6 fruit fly cellular contexts compared by ENCODE assay signal in genomic region chrX:7930236-7931027, dm6.
TF ChIP-seq lines count a peak whose summit lies in the region.

No protein-coding gene starts in this region.

- no peak for TF ChIP-seq CTCF in whole organism, embryonic (GFP tag; optimal IDR thresholded peaks at IDR 0.05; lab: Kevin White, UChicago)

TF ChIP-seq in whole organism, 6 proteins besides CTCF, POLR2A, EP300 and RAD21:
- TF ChIP-seq CG8478 (optimal IDR thresholded peaks at IDR 0.05; lab: Kevin White, UChicago) (peak; percentile 0), Dll (optimal IDR thresholded peaks at IDR 0.05; lab: Kevin White, UChicago) (peak; percentile 84), pan (optimal IDR thresholded peaks at IDR 0.05; lab: Kevin White, UChicago) (no peak), psq (optimal IDR thresholded peaks at IDR 0.05; lab: Kevin White, UChicago) (no peak), usp (GFP tag; optimal IDR thresholded peaks at IDR 0.05; lab: Kevin White, UChicago) (no peak), EcR (GFP tag; optimal IDR thresholded peaks at IDR 0.05; lab: Kevin White, UChicago) (no peak)
TF ChIP-seq in whole organism: peak in this region for 2.

TF ChIP-seq in whole organism, adult, 20 proteins besides CTCF, POLR2A, EP300 and RAD21 (continues in another document):
- TF ChIP-seq CG1620 (GFP tag; optimal IDR thresholded peaks at IDR 0.05; lab: Kevin White, UChicago) (no peak), pad (GFP tag; optimal IDR thresholded peaks at IDR 0.05; lab: Kevin White, UChicago) (peak; percentile 25), toe (GFP tag; optimal IDR thresholded peaks at IDR 0.05; lab: Kevin White, UChicago) (no peak), kay (GFP tag; lab: Kevin White, UChicago; ENCODE audit: borderline replicate concordance) (no peak), Clk (GFP tag; optimal IDR thresholded peaks at IDR 0.05; lab: Kevin White, UChicago) (no peak), CG11617 (GFP tag; optimal IDR thresholded peaks at IDR 0.05; lab: Kevin White, UChicago) (no peak), ovo (GFP tag; optimal IDR thresholded peaks at IDR 0.05; lab: Kevin White, UChicago) (no peak), tj (GFP tag; optimal IDR thresholded peaks at IDR 0.05; lab: Kevin White, UChicago) (peak; percentile 8), cnc (optimal IDR thresholded peaks at IDR 0.05; lab: Kevin White, UChicago) (no peak), CG7045 (GFP tag; optimal IDR thresholded peaks at IDR 0.05; lab: Kevin White, UChicago) (no peak), CG33017 (tag; optimal IDR thresholded peaks at IDR 0.05; lab: Kevin White, UChicago) (no peak), Hr96 (GFP tag; optimal IDR thresholded peaks at IDR 0.05; lab: Kevin White, UChicago) (no peak), Crg-1 (GFP tag; optimal IDR thresholded peaks at IDR 0.05; lab: Kevin White, UChicago) (no peak), CG5204 (GFP tag; optimal IDR thresholded peaks at IDR 0.05; lab: Kevin White, UChicago) (no peak), CG7101 (tag; optimal IDR thresholded peaks at IDR 0.05; lab: Kevin White, UChicago) (peak; percentile 19), bab1 (GFP tag; optimal IDR thresholded peaks at IDR 0.05; lab: Kevin White, UChicago) (no peak), Mnt (GFP tag; optimal IDR thresholded peaks at IDR 0.05; lab: Kevin White, UChicago) (no peak), cic (GFP tag; optimal IDR thresholded peaks at IDR 0.05; lab: Kevin White, UChicago) (no peak)

TF ChIP-seq in whole organism, embryonic, 481 proteins besides CTCF, POLR2A, EP300 and RAD21 (continues in another document):
- TF ChIP-seq CG6272 (GFP tag; IDR thresholded peaks at IDR 0.05; lab: Robert Waterston, UW): no peak
- TF ChIP-seq CG1832 (GFP tag; optimal IDR thresholded peaks at IDR 0.05; lab: Kevin White, UChicago): peak; percentile 6
- TF ChIP-seq tio (GFP tag; optimal IDR thresholded peaks at IDR 0.05; lab: Kevin White, UChicago): no peak
- TF ChIP-seq pros (GFP tag; optimal IDR thresholded peaks at IDR 0.05; lab: Kevin White, UChicago): peak; percentile 72
- no peak for TF ChIP-seq kay (GFP tag; optimal IDR thresholded peaks at IDR 0.05; lab: Kevin White, UChicago)
- no peak for TF ChIP-seq ftz-f1 (GFP tag; optimal IDR thresholded peaks at IDR 0.05; lab: Kevin White, UChicago)
- peak; percentile 76 for TF ChIP-seq kni (GFP tag; optimal IDR thresholded peaks at IDR 0.05; lab: Kevin White, UChicago)
- peak; percentile 83 for TF ChIP-seq cg (GFP tag; optimal IDR thresholded peaks at IDR 0.05; lab: Kevin White, UChicago)
- peak in 1 of 2 experiments; percentile 30 for TF ChIP-seq Hr78 (GFP tag; optimal IDR thresholded peaks at IDR 0.05; lab: Kevin White, UChicago)
- peak; percentile 98 for TF ChIP-seq onecut (GFP tag; IDR thresholded peaks at IDR 0.05; lab: Robert Waterston, UW)
- TF ChIP-seq Deaf1 (tag; optimal IDR thresholded peaks at IDR 0.05; lab: Kevin White, UChicago): peak; percentile 27
- peak; percentile 25; the same call in 1 of the 2 replicates for TF ChIP-seq seq (GFP tag; IDR thresholded peaks at IDR 0.05; lab: Robert Waterston, UW)
- TF ChIP-seq crol (GFP tag; IDR thresholded peaks at IDR 0.05; lab: Robert Waterston, UW): peak; percentile 94
- peak; percentile 11 for TF ChIP-seq CG13287 (GFP tag; IDR thresholded peaks at IDR 0.05; lab: Robert Waterston, UW; ENCODE audit: partially characterized antibody)
- TF ChIP-seq chinmo (GFP tag; IDR thresholded peaks at IDR 0.05; lab: Robert Waterston, UW; ENCODE audit: partially characterized antibody): 0 out of 4 replicates have a peak, but pooled peaks have one; percentile 46
- no peak for TF ChIP-seq CG34376 (GFP tag; optimal IDR thresholded peaks at IDR 0.05; lab: Kevin White, UChicago)
- no peak for TF ChIP-seq Dek (tag; optimal IDR thresholded peaks at IDR 0.05; lab: Kevin White, UChicago)

TF ChIP-seq in whole organism, prepupa, 60 proteins besides CTCF, POLR2A, EP300 and RAD21 (continues in another document):
- peak; percentile 67 for TF ChIP-seq Eip78C (GFP tag; lab: Kevin White, UChicago)
- peak; percentile 38 for TF ChIP-seq CG6276 (GFP tag; optimal IDR thresholded peaks at IDR 0.05; lab: Kevin White, UChicago)
- no peak for TF ChIP-seq CG3032 (tag; optimal IDR thresholded peaks at IDR 0.05; lab: Kevin White, UChicago)
- peak; percentile 14 for TF ChIP-seq dsx (GFP tag; optimal IDR thresholded peaks at IDR 0.05; lab: Kevin White, UChicago; ENCODE audit: poor library complexity, severe bottlenecking)
- peak; percentile 27; the same call in 1 of the 2 replicates for TF ChIP-seq CG15336 (GFP tag; IDR thresholded peaks at IDR 0.05; lab: Robert Waterston, UW)
- TF ChIP-seq CG1621 (tag; optimal IDR thresholded peaks at IDR 0.05; lab: Kevin White, UChicago): no peak
- no peak for TF ChIP-seq fd59A (GFP tag; optimal IDR thresholded peaks at IDR 0.05; lab: Kevin White, UChicago)
- TF ChIP-seq CG10631 (GFP tag; optimal IDR thresholded peaks at IDR 0.05; lab: Kevin White, UChicago): no peak
- no peak for TF ChIP-seq spab (GFP tag; optimal IDR thresholded peaks at IDR 0.05; lab: Kevin White, UChicago)
- no peak for TF ChIP-seq CG6163 (GFP tag; IDR thresholded peaks at IDR 0.05; lab: Robert Waterston, UW)
- no peak for TF ChIP-seq CG9139 (GFP tag; optimal IDR thresholded peaks at IDR 0.05; lab: Kevin White, UChicago)
- TF ChIP-seq Hr38 (GFP tag; optimal IDR thresholded peaks at IDR 0.05; lab: Kevin White, UChicago): no peak
- TF ChIP-seq Ets96B (tag; optimal IDR thresholded peaks at IDR 0.05; lab: Kevin White, UChicago): no peak
- TF ChIP-seq eg (GFP tag; IDR thresholded peaks at IDR 0.05; lab: Robert Waterston, UW): peak; percentile 47; the same call in 1 of the 3 replicates
- TF ChIP-seq topi (GFP tag; optimal IDR thresholded peaks at IDR 0.05; lab: Kevin White, UChicago): no peak
- no peak for TF ChIP-seq fkh (GFP tag; optimal IDR thresholded peaks at IDR 0.05; lab: Kevin White, UChicago)
- TF ChIP-seq ss (GFP tag; optimal IDR thresholded peaks at IDR 0.05; lab: Kevin White, UChicago): peak; percentile 23 to 62
- TF ChIP-seq achi (GFP tag; optimal IDR thresholded peaks at IDR 0.05; lab: Kevin White, UChicago): no peak

TF ChIP-seq in whole organism, pupa, 21 proteins besides CTCF, POLR2A, EP300 and RAD21 (continues in another document):
- TF ChIP-seq CG32121 (GFP tag; IDR thresholded peaks at IDR 0.05; lab: Robert Waterston, UW) (0 out of 2 replicates have a peak, but pooled peaks have one; percentile 34), rn (GFP tag; IDR thresholded peaks at IDR 0.05; lab: Robert Waterston, UW) (no peak), CG8301 (tag; optimal IDR thresholded peaks at IDR 0.05; lab: Kevin White, UChicago) (peak; percentile 20), CG17806 (tag; optimal IDR thresholded peaks at IDR 0.05; lab: Kevin White, UChicago) (no peak), CG4496 (GFP tag; IDR thresholded peaks at IDR 0.05; lab: Robert Waterston, UW) (no peak; the same call in 2 of the 3 replicates), CG10348 (GFP tag; IDR thresholded peaks at IDR 0.05; lab: Robert Waterston, UW) (no peak), Ets98B (GFP tag; IDR thresholded peaks at IDR 0.05; lab: Robert Waterston, UW) (no peak), CG15710 (tag; optimal IDR thresholded peaks at IDR 0.05; lab: Kevin White, UChicago) (no peak), Pif1A (GFP tag; optimal IDR thresholded peaks at IDR 0.05; lab: Kevin White, UChicago) (no peak), fd96Ca (GFP tag; IDR thresholded peaks at IDR 0.05; lab: Robert Waterston, UW) (no peak), gl (tag; optimal IDR thresholded peaks at IDR 0.05; lab: Kevin White, UChicago) (no peak), CG13204 (GFP tag; optimal IDR thresholded peaks at IDR 0.05; lab: Kevin White, UChicago) (no peak), D1 (tag; optimal IDR thresholded peaks at IDR 0.05; lab: Kevin White, UChicago) (no peak), CG9948 (tag; optimal IDR thresholded peaks at IDR 0.05; lab: Kevin White, UChicago) (no peak), Snoo (tag; optimal IDR thresholded peaks at IDR 0.05; lab: Kevin White, UChicago) (peak; percentile 5), CG14655 (GFP tag; optimal IDR thresholded peaks at IDR 0.05; lab: Kevin White, UChicago) (no peak), CG12605 (GFP tag; IDR thresholded peaks at IDR 0.05; lab: Robert Waterston, UW) (peak; percentile 40; the same call in 1 of the 2 replicates), Pif1B (GFP tag; optimal IDR thresholded peaks at IDR 0.05; lab: Kevin White, UChicago) (no peak), CG8159 (tag; optimal IDR thresholded peaks at IDR 0.05; lab: Kevin White, UChicago) (no peak), EcR (GFP tag; optimal IDR thresholded peaks at IDR 0.05; lab: Kevin White, UChicago) (peak; percentile 40)

TF ChIP-seq in whole organism, wandering third instar larva, 38 proteins besides CTCF, POLR2A, EP300 and RAD21:
- no peak for TF ChIP-seq Rel (GFP tag; optimal IDR thresholded peaks at IDR 0.05; lab: Kevin White, UChicago)
- TF ChIP-seq Rel (tag; optimal IDR thresholded peaks at IDR 0.05; lab: Kevin White, UChicago): no peak
- peak; percentile 47 for TF ChIP-seq Dif (GFP tag; optimal IDR thresholded peaks at IDR 0.05; lab: Kevin White, UChicago; ENCODE audit: partially characterized antibody)
- peak; percentile 10 to 64 for TF ChIP-seq dl (GFP tag; optimal IDR thresholded peaks at IDR 0.05; lab: Kevin White, UChicago; ENCODE audit: insufficient read depth in 1 of 2, partially characterized antibody in 2 of 2)
- TF ChIP-seq Hnf4 (GFP tag; optimal IDR thresholded peaks at IDR 0.05; lab: Kevin White, UChicago): peak; percentile 2
